Worm (Caenorhabditis elegans): ENCODE results near the gene C02F12.8.

C02F12.8 gene

DNA sequence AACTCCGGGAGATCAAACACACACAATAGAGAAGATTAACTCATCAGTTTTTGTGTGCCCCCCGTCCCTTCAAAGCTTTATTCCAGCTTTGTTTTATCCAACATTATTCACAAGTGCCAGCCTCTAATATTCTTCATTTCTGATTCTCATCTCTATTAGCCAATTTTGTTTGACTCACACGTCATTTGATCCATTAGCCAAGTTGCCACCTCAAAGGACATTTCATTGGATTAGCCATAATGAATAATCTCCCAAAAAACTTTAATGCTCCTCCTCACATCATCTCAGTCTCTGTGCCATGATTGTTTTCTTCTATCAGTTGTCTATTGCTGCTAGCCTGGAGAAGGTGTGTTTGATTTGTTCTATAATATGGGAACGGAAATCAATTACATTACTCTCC is 32.4 kb upstream of the C02F12.8 start:
- TF ChIP-seq skn-1 (tag; optimal IDR thresholded peaks at IDR 0.05): no peak
- peak; percentile 86 for TF ChIP-seq dsc-1 (tag; optimal IDR thresholded peaks at IDR 0.05)
- peak; percentile 72 for TF ChIP-seq ceh-8 (GFP tag; optimal IDR thresholded peaks at IDR 0.05)
- TF ChIP-seq snpc-4 (tag; optimal IDR thresholded peaks at IDR 0.05): no peak
- no peak for TF ChIP-seq fkh-10 (GFP tag; optimal IDR thresholded peaks at IDR 0.05)
- no peak for TF ChIP-seq ets-5 (GFP tag; IDR thresholded peaks at IDR 0.05)

DNA sequence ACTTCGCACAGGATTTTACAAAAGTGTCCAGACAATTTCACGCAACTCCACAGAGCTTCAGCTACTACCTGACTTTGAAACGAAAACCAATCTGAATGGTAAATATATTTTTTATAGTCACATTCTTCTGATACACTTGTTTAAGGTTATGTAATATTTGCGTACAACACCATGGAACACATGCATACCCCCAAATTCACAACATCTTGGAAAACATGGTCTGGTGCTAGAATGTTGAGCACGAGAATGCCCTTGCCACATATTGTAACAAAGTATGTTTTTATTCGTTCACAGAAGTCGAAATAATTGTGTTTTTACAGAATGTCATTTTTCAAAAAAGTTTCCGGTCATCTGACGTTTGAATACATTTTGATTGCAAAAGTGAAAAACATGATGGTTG is 22.8 kb upstream of the C02F12.8 start:
- no peak for TF ChIP-seq lin-35 (GFP tag; optimal IDR thresholded peaks at IDR 0.05)
- TF ChIP-seq mef-2 (tag; optimal IDR thresholded peaks at IDR 0.05): no peak
- no peak for TF ChIP-seq grh-1 (GFP tag; IDR thresholded peaks at IDR 0.05)
- TF ChIP-seq ceh-63 (GFP tag; optimal IDR thresholded peaks at IDR 0.05): no peak
- TF ChIP-seq unc-30 (tag; optimal IDR thresholded peaks at IDR 0.05): no peak
- TF ChIP-seq zip-4 (GFP tag; optimal IDR thresholded peaks at IDR 0.05): no peak
- no peak for TF ChIP-seq ceh-82 (tag; optimal IDR thresholded peaks at IDR 0.05)
- TF ChIP-seq nhr-47 (tag; optimal IDR thresholded peaks at IDR 0.05): no peak
- TF ChIP-seq egl-27 (tag; optimal IDR thresholded peaks at IDR 0.05): no peak
- TF ChIP-seq dsc-1 (tag; optimal IDR thresholded peaks at IDR 0.05): no peak
- TF ChIP-seq fkh-10 (GFP tag; optimal IDR thresholded peaks at IDR 0.05): no peak
- TF ChIP-seq F16B12.6 (tag; optimal IDR thresholded peaks at IDR 0.05): no peak

DNA sequence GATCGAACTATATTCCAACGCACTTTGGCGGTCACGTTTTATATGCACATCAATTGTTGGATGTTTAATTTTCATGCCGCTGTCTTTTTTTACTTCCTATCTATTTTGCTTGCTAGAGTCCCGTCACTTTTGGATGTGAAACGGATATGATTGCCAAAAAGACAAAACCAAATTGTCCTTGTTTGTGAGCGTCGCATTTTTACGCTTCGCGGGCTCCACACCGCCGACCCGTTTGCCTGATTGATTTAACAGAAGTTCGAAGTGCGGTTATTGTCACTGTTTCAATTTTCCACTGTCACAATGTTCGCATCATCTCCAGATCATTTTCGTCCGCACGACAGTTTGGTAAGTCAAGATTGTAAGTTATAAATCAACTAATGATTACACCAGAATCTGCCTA is 21.8 kb upstream of the C02F12.8 start, which contains the start of gene C01C4.2:
TSS of gene C01C4.2 (plus strand) at position 301 of the 400 bp plus-strand sequence.
- no peak for TF ChIP-seq sox-4 (tag; optimal IDR thresholded peaks at IDR 0.05)
- TF ChIP-seq alr-1 (tag; optimal IDR thresholded peaks at IDR 0.05; ENCODE audit: borderline replicate concordance): no peak
- TF ChIP-seq ztf-4 (tag; optimal IDR thresholded peaks at IDR 0.05): no peak
- no peak for TF ChIP-seq mab-9 (GFP tag; IDR thresholded peaks at IDR 0.05)
- no peak for TF ChIP-seq elt-3 (tag; optimal IDR thresholded peaks at IDR 0.05)
- TF ChIP-seq fos-1 (tag; optimal IDR thresholded peaks at IDR 0.05): no peak
- no peak for TF ChIP-seq xbp-1 (tag; optimal IDR thresholded peaks at IDR 0.05)
- TF ChIP-seq jun-1 (tag; optimal IDR thresholded peaks at IDR 0.05): no peak
- no peak for TF ChIP-seq unc-86 (tag; optimal IDR thresholded peaks at IDR 0.05)
- no peak for TF ChIP-seq lsy-2 (tag; optimal IDR thresholded peaks at IDR 0.05)
- no peak for TF ChIP-seq ama-1 (optimal IDR thresholded peaks at IDR 0.05)
- no peak for TF ChIP-seq zip-4 (GFP tag; optimal IDR thresholded peaks at IDR 0.05)
- no peak for TF ChIP-seq mdl-1 (tag; optimal IDR thresholded peaks at IDR 0.05)

ce11 chrX:3711581-3712101 is 18.6 kb upstream of the C02F12.8 start:
- TF ChIP-seq unc-130 (tag; optimal IDR thresholded peaks at IDR 0.05) (no peak), fkh-4 (tag; optimal IDR thresholded peaks at IDR 0.05; ENCODE audit: borderline replicate concordance) (peak; percentile 95), nhr-47 (tag; optimal IDR thresholded peaks at IDR 0.05) (no peak), xbp-1 (tag; optimal IDR thresholded peaks at IDR 0.05) (no peak), nhr-71 (tag; optimal IDR thresholded peaks at IDR 0.05) (peak; percentile 59), hpl-2 (GFP tag; optimal IDR thresholded peaks at IDR 0.05) (no peak), mdl-1 (tag; optimal IDR thresholded peaks at IDR 0.05) (no peak), mep-1 (tag; optimal IDR thresholded peaks at IDR 0.05) (no peak), dsc-1 (tag; optimal IDR thresholded peaks at IDR 0.05) (peak; percentile 99), ceh-90 (tag; optimal IDR thresholded peaks at IDR 0.05) (no peak), nhr-85 (tag) (peak; percentile 34), ceh-8 (GFP tag; optimal IDR thresholded peaks at IDR 0.05) (no peak), lin-14 (GFP tag; optimal IDR thresholded peaks at IDR 0.05) (peak; percentile 40), lin-35 (GFP tag; optimal IDR thresholded peaks at IDR 0.05) (no peak), aha-1 (tag; optimal IDR thresholded peaks at IDR 0.05) (no peak), ceh-82 (tag; optimal IDR thresholded peaks at IDR 0.05) (no peak), pag-3 (tag; optimal IDR thresholded peaks at IDR 0.05; ENCODE audit: borderline replicate concordance, insufficient read depth) (no peak), rnt-1 (tag; optimal IDR thresholded peaks at IDR 0.05) (peak; percentile 30), efl-1 (optimal IDR thresholded peaks at IDR 0.05) (no peak), efl-1 (GFP tag; optimal IDR thresholded peaks at IDR 0.05 in 1 of 2) (no peak), Y116A8C.19 (tag; optimal IDR thresholded peaks at IDR 0.05; ENCODE audit: borderline replicate concordance) (no peak), fkh-10 (GFP tag; optimal IDR thresholded peaks at IDR 0.05) (no peak), skn-1 (tag; optimal IDR thresholded peaks at IDR 0.05) (no peak), lin-15B (tag; optimal IDR thresholded peaks at IDR 0.05) (no peak)
